Worm (Caenorhabditis elegans) whole organism, mixed stage, embryonic: Measurements from ENCODE around the gene F16G10.6.

Source experiments
- nhr-237 ChIP-seq: fragments of 150-350 bp; optimal IDR thresholded peaks from 2 replicates; lab custom pipeline; 2014; ENCODE audit warnings: missing biosample characterization, missing genetic modification characterization
- ztf-11 ChIP-seq: fragments of 150-350 bp; optimal IDR thresholded peaks from 2 replicates; lab custom pipeline; 2014; ENCODE audit warnings: missing biosample characterization, missing genetic modification characterization

ce11 chrII:2332220-2332619 is 45.4 kb downstream of the F16G10.6 start, which contains the start of gene F43C11.8:
- no peak for TF ChIP-seq ztf-11 (tag; lab: Kevin White, UChicago)
- no peak for TF ChIP-seq nhr-237
